Fruit fly (Drosophila melanogaster) whole organism: ENCODE results near the gene mfrn.

Experiments used
- CG8478 ChIP-seq: fragments of >200 bp; optimal IDR thresholded peaks from 2 replicates; lab custom pipeline; 2018; ENCODE audit warnings: inconsistent platforms
- EcR ChIP-seq, 2 experiments: fragments of >200 bp; optimal IDR thresholded peaks; 2 replicates each; lab custom pipeline; 2017; ENCODE audit warnings: missing biosample characterization in 2 of 2, missing genetic modification characterization in 2 of 2, missing genetic modification reagents in 2 of 2
- pan ChIP-seq: fragments of >200 bp; optimal IDR thresholded peaks from 2 replicates; lab custom pipeline; 2017

dm6 chr3R:27928984-27929924 is 18.6 kb downstream of the mfrn start:
- TF ChIP-seq pan (no peak), EcR (GFP tag; optimal IDR thresholded peaks at IDR 0.05; lab: Kevin White, UChicago) (no peak), CG8478 (lab: Kevin White, UChicago) (no peak)
